Fruit fly (Drosophila melanogaster): ENCODE results near the gene Akap200.

Gene Akap200

dm6 chr2L:8365701-8366643, 49.5 kb upstream of the Akap200 start, which contains the start of gene Pp2A-29B (continued):
- TF ChIP-seq Dbx (GFP tag; IDR thresholded peaks at IDR 0.05) (peak; percentile 69), CG9727 (GFP tag; optimal IDR thresholded peaks at IDR 0.05) (peak; percentile 61), CoRest (tag; optimal IDR thresholded peaks at IDR 0.05) (peak; percentile 66), CG6854 (GFP tag; optimal IDR thresholded peaks at IDR 0.05) (no peak), ATbp (GFP tag; optimal IDR thresholded peaks at IDR 0.05) (no peak), cad (GFP tag; optimal IDR thresholded peaks at IDR 0.05) (no peak), CG7928 (GFP tag; optimal IDR thresholded peaks at IDR 0.05) (no peak), Awh (GFP tag; IDR thresholded peaks at IDR 0.05) (no peak), CG12659 (GFP tag; optimal IDR thresholded peaks at IDR 0.05) (peak; percentile 69), bigmax (GFP tag; optimal IDR thresholded peaks at IDR 0.05) (no peak), sim (GFP tag; IDR thresholded peaks at IDR 0.05) (no peak), CG6272 (GFP tag; IDR thresholded peaks at IDR 0.05) (peak; percentile 38; the same call in 1 of the 2 replicates), CG8290 (GFP tag; optimal IDR thresholded peaks at IDR 0.05) (peak; percentile 13), CG8290 (tag; optimal IDR thresholded peaks at IDR 0.05) (no peak), unpg (GFP tag; optimal IDR thresholded peaks at IDR 0.05) (no peak), dmrt11E (tag; optimal IDR thresholded peaks at IDR 0.05) (peak; percentile 46), jumu (GFP tag; optimal IDR thresholded peaks at IDR 0.05) (no peak), CG14860 (GFP tag; IDR thresholded peaks at IDR 0.05; ENCODE audit: partially characterized antibody) (peak; percentile 100), MTF-1 (GFP tag; optimal IDR thresholded peaks at IDR 0.05; ENCODE audit: borderline replicate concordance) (no peak), sens-2 (GFP tag; IDR thresholded peaks at IDR 0.05) (no peak), CG12299 (tag; optimal IDR thresholded peaks at IDR 0.05) (no peak), az2 (GFP tag; optimal IDR thresholded peaks at IDR 0.05) (peak; percentile 3), CG2120 (GFP tag; optimal IDR thresholded peaks at IDR 0.05) (peak; percentile 19), CG18011 (GFP tag; optimal IDR thresholded peaks at IDR 0.05) (peak; percentile 97), CG33557 (GFP tag; optimal IDR thresholded peaks at IDR 0.05) (peak; percentile 23), lola (GFP tag; optimal IDR thresholded peaks at IDR 0.05) (peak in 1 of 3 experiments; percentile 32), zf30C (GFP tag; optimal IDR thresholded peaks at IDR 0.05) (peak; percentile 10), pzg (GFP tag; optimal IDR thresholded peaks at IDR 0.05) (peak; percentile 64), CG10654 (GFP tag; optimal IDR thresholded peaks at IDR 0.05) (no peak), Sry-β (GFP tag; optimal IDR thresholded peaks at IDR 0.05) (peak; percentile 25), kah (GFP tag; optimal IDR thresholded peaks at IDR 0.05) (no peak), crol (GFP tag; IDR thresholded peaks at IDR 0.05) (no peak), pros (GFP tag; optimal IDR thresholded peaks at IDR 0.05) (no peak), CG1233 (GFP tag; optimal IDR thresholded peaks at IDR 0.05) (no peak), ind (GFP tag; optimal IDR thresholded peaks at IDR 0.05) (no peak), Sox102F (GFP tag; optimal IDR thresholded peaks at IDR 0.05) (no peak), CG12155 (GFP tag; optimal IDR thresholded peaks at IDR 0.05) (peak; percentile 16), jigr1 (GFP tag; IDR thresholded peaks at IDR 0.05) (no peak), Poxn (GFP tag; IDR thresholded peaks at IDR 0.05) (no peak), CG4617 (GFP tag; optimal IDR thresholded peaks at IDR 0.05; ENCODE audit: borderline replicate concordance) (peak; percentile 69), Hmr (GFP tag; optimal IDR thresholded peaks at IDR 0.05) (peak; percentile 4), B-H1 (GFP tag; IDR thresholded peaks at IDR 0.05) (no peak), CG15011 (GFP tag; optimal IDR thresholded peaks at IDR 0.05) (no peak), CG10462 (GFP tag; optimal IDR thresholded peaks at IDR 0.05) (peak; percentile 7), CG13296 (GFP tag; optimal IDR thresholded peaks at IDR 0.05) (no peak), CG11504 (tag; optimal IDR thresholded peaks at IDR 0.05) (peak; percentile 56), chn (GFP tag; optimal IDR thresholded peaks at IDR 0.05) (no peak), sd (tag; optimal IDR thresholded peaks at IDR 0.05) (peak; percentile 92)

All from whole organism, embryonic.